Fruit fly (Drosophila melanogaster): Measurements from ENCODE around the gene Nipsnap.

The Nipsnap gene

dm6 chrX:16085865-16086592 lies 12.7 kb upstream of the Nipsnap start (continued):
- TF ChIP-seq CG32772 (GFP tag; IDR thresholded peaks at IDR 0.05), result no peak
- no peak for TF ChIP-seq corto (GFP tag; optimal IDR thresholded peaks at IDR 0.05)
- TF ChIP-seq CG1647 (GFP tag; optimal IDR thresholded peaks at IDR 0.05), result no peak
- TF ChIP-seq CG11093 (GFP tag; IDR thresholded peaks at IDR 0.05), result no peak
- no peak for TF ChIP-seq unpg (GFP tag; optimal IDR thresholded peaks at IDR 0.05)
- no peak for TF ChIP-seq da (GFP tag; optimal IDR thresholded peaks at IDR 0.05)
- TF ChIP-seq CG3407 (GFP tag; optimal IDR thresholded peaks at IDR 0.05), result no peak
- no peak for TF ChIP-seq CG6654 (GFP tag; optimal IDR thresholded peaks at IDR 0.05)
- peak; percentile 52 for TF ChIP-seq CG18599 (GFP tag; optimal IDR thresholded peaks at IDR 0.05)
- no peak for TF ChIP-seq CG10366 (GFP tag; IDR thresholded peaks at IDR 0.05)
- no peak for TF ChIP-seq repo (GFP tag; optimal IDR thresholded peaks at IDR 0.05)
- TF ChIP-seq Spps (tag; optimal IDR thresholded peaks at IDR 0.05), result no peak
- no peak for TF ChIP-seq ems (GFP tag; optimal IDR thresholded peaks at IDR 0.05)
- TF ChIP-seq wdn (GFP tag; IDR thresholded peaks at IDR 0.05), result no peak
- no peak for TF ChIP-seq cad (GFP tag; optimal IDR thresholded peaks at IDR 0.05)
- TF ChIP-seq CG18262 (tag; optimal IDR thresholded peaks at IDR 0.05), result peak; percentile 44
- TF ChIP-seq disco-r (GFP tag; optimal IDR thresholded peaks at IDR 0.05), result peak; percentile 46
- TF ChIP-seq Dll (GFP tag; IDR thresholded peaks at IDR 0.05; ENCODE audit: partially characterized antibody), result no peak
- peak; percentile 12 for TF ChIP-seq dmrt11E (tag; optimal IDR thresholded peaks at IDR 0.05)
- TF ChIP-seq crol (GFP tag; IDR thresholded peaks at IDR 0.05), result no peak
- TF ChIP-seq CG16813 (GFP tag; IDR thresholded peaks at IDR 0.05; ENCODE audit: partially characterized antibody), result no peak
- peak; percentile 90 for TF ChIP-seq Deaf1 (tag; optimal IDR thresholded peaks at IDR 0.05)
- TF ChIP-seq CG9797 (GFP tag; optimal IDR thresholded peaks at IDR 0.05), result no peak
- TF ChIP-seq HmgD (GFP tag; optimal IDR thresholded peaks at IDR 0.05), result no peak
- peak; percentile 8 for TF ChIP-seq CG7839 (tag; optimal IDR thresholded peaks at IDR 0.05)
- no peak for TF ChIP-seq kah (GFP tag; optimal IDR thresholded peaks at IDR 0.05)
- TF ChIP-seq tna (GFP tag; IDR thresholded peaks at IDR 0.05; ENCODE audit: partially characterized antibody), result no peak
- no peak for TF ChIP-seq exex (tag; optimal IDR thresholded peaks at IDR 0.05)
- no peak for TF ChIP-seq gt (GFP tag; IDR thresholded peaks at IDR 0.05)
- TF ChIP-seq hkb (optimal IDR thresholded peaks at IDR 0.05), result no peak
- peak; percentile 53; the same call in 1 of the 2 replicates for TF ChIP-seq hkb (GFP tag; IDR thresholded peaks at IDR 0.05)
- TF ChIP-seq row (GFP tag; IDR thresholded peaks at IDR 0.05), result peak; percentile 65; the same call in 2 of the 3 replicates
- no peak for TF ChIP-seq Nf-YB (GFP tag; optimal IDR thresholded peaks at IDR 0.05)
- TF ChIP-seq CG34376 (GFP tag; optimal IDR thresholded peaks at IDR 0.05), result peak; percentile 10
- TF ChIP-seq Atf-2 (GFP tag; optimal IDR thresholded peaks at IDR 0.05), result no peak
- no peak for TF ChIP-seq wek (GFP tag; optimal IDR thresholded peaks at IDR 0.05)
- no peak for TF ChIP-seq CG9932 (GFP tag; IDR thresholded peaks at IDR 0.05)
- TF ChIP-seq Ssrp (tag; optimal IDR thresholded peaks at IDR 0.05), result no peak
- TF ChIP-seq CoRest (tag; optimal IDR thresholded peaks at IDR 0.05), result no peak
- no peak for TF ChIP-seq ab (GFP tag; optimal IDR thresholded peaks at IDR 0.05)
- TF ChIP-seq Poxn (GFP tag; IDR thresholded peaks at IDR 0.05), result no peak
- TF ChIP-seq CG17359 (tag; optimal IDR thresholded peaks at IDR 0.05), result peak; percentile 22
- no peak for TF ChIP-seq Eip74EF (GFP tag; optimal IDR thresholded peaks at IDR 0.05)
- TF ChIP-seq CG10431 (GFP tag; optimal IDR thresholded peaks at IDR 0.05), result no peak
- TF ChIP-seq fd64A (GFP tag; optimal IDR thresholded peaks at IDR 0.05), result no peak
- TF ChIP-seq CG13775 (GFP tag; optimal IDR thresholded peaks at IDR 0.05), result no peak
- peak; percentile 44; the same call in 1 of the 2 replicates for TF ChIP-seq CG6689 (GFP tag; IDR thresholded peaks at IDR 0.05)
- TF ChIP-seq CG10267 (tag; optimal IDR thresholded peaks at IDR 0.05), result no peak
- TF ChIP-seq CG7745 (tag; optimal IDR thresholded peaks at IDR 0.05), result no peak
- TF ChIP-seq PHDP (tag; optimal IDR thresholded peaks at IDR 0.05), result no peak

All from whole organism, embryonic.